Worm (Caenorhabditis elegans): Measurements from ENCODE around the gene acds-10.

ce11 chrV:5736068-5736467 lies 11.6 kb upstream of the acds-10 start, which contains the start of gene K09H11.6:
- TF ChIP-seq egl-27 (tag; optimal IDR thresholded peaks at IDR 0.05): no peak
- TF ChIP-seq nhr-11 (tag; optimal IDR thresholded peaks at IDR 0.05): no peak
